Fruit fly (Drosophila melanogaster) whole organism, prepupa: ENCODE results near the gene Cpr.

Experiments
- CG11762 ChIP-seq: fragments of 200-800 bp; sonication (Bioruptor generic); optimal IDR thresholded peaks from 3 replicates; lab custom pipeline; 2016; ENCODE audit warnings: missing biosample characterization, missing genetic modification characterization; ENCODE audit not compliant: insufficient read depth
- CG31627 ChIP-seq: fragments of 200-800 bp; sonication (Bioruptor generic); optimal IDR thresholded peaks from 3 replicates; lab custom pipeline; 2016; ENCODE audit warnings: missing biosample characterization, missing genetic modification characterization
- CG32006 ChIP-seq: fragments of 200-800 bp; sonication (Bioruptor generic); optimal IDR thresholded peaks from 3 replicates; lab custom pipeline; 2017; ENCODE audit warnings: missing biosample characterization, mild to moderate bottlenecking, missing genetic modification characterization
- CG6792 ChIP-seq: fragments of 200-800 bp; sonication (Bioruptor generic); optimal IDR thresholded peaks from 3 replicates; lab custom pipeline; 2016; ENCODE audit warnings: missing biosample characterization, missing genetic modification characterization
- CG8632 ChIP-seq: fragments of 200-800 bp; sonication (Bioruptor generic); optimal IDR thresholded peaks from 3 replicates; lab custom pipeline; 2016; ENCODE audit warnings: missing biosample characterization, missing genetic modification characterization
- CG9139 ChIP-seq: fragments of 200-800 bp; sonication (Bioruptor generic); optimal IDR thresholded peaks from 3 replicates; lab custom pipeline; 2017; ENCODE audit warnings: missing biosample characterization, mild to moderate bottlenecking, missing genetic modification characterization
- Hr39 ChIP-seq: fragments of 200-800 bp; sonication (Bioruptor generic); optimal IDR thresholded peaks from 2 replicates; lab custom pipeline; 2016; ENCODE audit warnings: missing biosample characterization, missing genetic modification characterization
- Lpt ChIP-seq: fragments of 200-800 bp; sonication (Bioruptor generic); optimal IDR thresholded peaks from 3 replicates; lab custom pipeline; 2016; ENCODE audit warnings: missing biosample characterization, missing genetic modification characterization
- Sox102F ChIP-seq: fragments of 200-800 bp; sonication (Bioruptor generic); optimal IDR thresholded peaks from 2 replicates; lab custom pipeline; 2016; ENCODE audit warnings: missing biosample characterization, mild to moderate bottlenecking, missing genetic modification characterization
- dac ChIP-seq: fragments of 200-800 bp; sonication (Bioruptor generic); optimal IDR thresholded peaks from 2 replicates; lab custom pipeline; 2017; ENCODE audit warnings: missing biosample characterization, mild to moderate bottlenecking, missing genetic modification characterization
- dsx ChIP-seq: fragments of 200-800 bp; optimal IDR thresholded peaks from 3 replicates; lab custom pipeline; 2019; ENCODE audit warnings: missing biosample characterization, mild to moderate bottlenecking, missing genetic modification characterization, moderate library complexity; ENCODE audit not compliant: poor library complexity, severe bottlenecking
- lz ChIP-seq: fragments of 200-800 bp; sonication (Bioruptor generic); optimal IDR thresholded peaks from 3 replicates; lab custom pipeline; 2016; ENCODE audit warnings: missing biosample characterization, missing genetic modification characterization
- svp ChIP-seq: fragments of 200-800 bp; sonication (Bioruptor generic); peaks from one replicate; lab custom pipeline; 2016; ENCODE audit warnings: missing biosample characterization, missing genetic modification characterization

DNA sequence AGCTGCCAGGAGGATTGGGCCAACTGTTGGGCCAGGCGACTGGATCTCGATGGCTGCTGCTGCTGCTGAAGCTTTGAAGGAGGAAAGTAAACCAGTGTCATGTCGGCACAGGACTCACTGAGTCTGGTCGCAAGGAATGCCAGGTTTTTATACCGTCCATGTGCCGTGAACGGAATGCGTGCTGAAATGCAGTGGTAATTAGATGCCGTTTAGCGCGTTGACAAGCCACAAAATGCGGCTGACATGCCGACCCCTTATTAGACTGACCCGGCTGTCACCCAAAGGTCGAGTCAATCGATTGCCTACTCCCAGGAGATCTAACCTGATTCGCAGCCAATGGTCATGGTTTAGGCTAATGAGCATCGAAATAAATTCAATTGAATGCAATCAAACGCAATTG lies 15.6 kb downstream of the Cpr start, which contains the start of gene ppk7:
- TF ChIP-seq CG31627, result no peak
- no peak for TF ChIP-seq Lpt (GFP tag; lab: Kevin White, UChicago)
- TF ChIP-seq Sox102F (GFP tag; lab: Kevin White, UChicago), result no peak
- TF ChIP-seq CG9139 (GFP tag; lab: Kevin White, UChicago), result no peak
- TF ChIP-seq dsx (GFP tag; lab: Kevin White, UChicago), result no peak
- TF ChIP-seq svp (GFP tag; lab: Kevin White, UChicago), result no peak
- TF ChIP-seq CG32006 (GFP tag; lab: Kevin White, UChicago), result no peak
- TF ChIP-seq Hr39 (GFP tag; lab: Kevin White, UChicago), result no peak
- TF ChIP-seq CG11762, result no peak
- TF ChIP-seq lz (GFP tag; lab: Kevin White, UChicago), result no peak
- TF ChIP-seq CG6792 (GFP tag; lab: Kevin White, UChicago), result no peak
- TF ChIP-seq dac, result no peak
- no peak for TF ChIP-seq CG8632
